Fruit fly (Drosophila melanogaster): ENCODE measurements around the gene Or85e.

Gene Or85e

DNA sequence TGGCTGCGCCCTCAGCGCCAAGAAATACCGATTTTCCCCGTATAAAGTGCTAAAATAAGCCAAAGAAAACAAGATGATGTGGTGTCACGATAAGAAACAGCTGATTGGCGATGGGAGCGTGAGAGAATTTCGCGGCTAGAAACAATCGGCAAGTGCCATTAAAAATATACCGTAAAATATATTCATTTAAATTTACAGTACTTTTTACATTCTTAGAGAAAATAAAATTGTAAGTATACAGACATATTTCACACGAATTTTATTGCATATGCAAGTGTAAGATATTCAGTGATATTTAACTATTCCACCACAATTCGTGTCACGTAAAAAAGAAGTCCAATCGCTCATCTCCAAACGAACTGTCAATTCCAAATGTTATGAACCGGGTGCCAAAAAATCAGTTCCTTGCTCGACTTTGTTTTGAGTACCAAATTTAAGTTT is 40.9 kb upstream of the Or85e start, which contains the start of the genes Unc50, CG11755 and CG8043 (continued):
- TF ChIP-seq odd (GFP tag; optimal IDR thresholded peaks at IDR 0.05) (peak; percentile 47), Hr51 (GFP tag; optimal IDR thresholded peaks at IDR 0.05) (peak in 1 of 2 experiments; percentile 64), eve (GFP tag; optimal IDR thresholded peaks at IDR 0.05) (no peak), CG9817 (tag; optimal IDR thresholded peaks at IDR 0.05) (peak; percentile 82), CG7786 (GFP tag; optimal IDR thresholded peaks at IDR 0.05) (peak; percentile 60), CG15073 (GFP tag; optimal IDR thresholded peaks at IDR 0.05) (no peak), CG17385 (GFP tag; optimal IDR thresholded peaks at IDR 0.05) (peak; percentile 71), hkb (optimal IDR thresholded peaks at IDR 0.05) (peak; percentile 86), hkb (GFP tag; IDR thresholded peaks at IDR 0.05) (peak; percentile 72), CG32772 (GFP tag; IDR thresholded peaks at IDR 0.05) (peak; percentile 64), CG15479 (GFP tag; optimal IDR thresholded peaks at IDR 0.05) (no peak), ATbp (GFP tag; optimal IDR thresholded peaks at IDR 0.05) (peak; percentile 32), CG12391 (tag; optimal IDR thresholded peaks at IDR 0.05) (peak; percentile 87), bigmax (GFP tag; optimal IDR thresholded peaks at IDR 0.05) (no peak), CG16863 (GFP tag; optimal IDR thresholded peaks at IDR 0.05) (peak; percentile 44), ssp (GFP tag; IDR thresholded peaks at IDR 0.05) (peak; percentile 70), fd3F (GFP tag; optimal IDR thresholded peaks at IDR 0.05) (peak; percentile 65), B-H1 (GFP tag; IDR thresholded peaks at IDR 0.05) (peak; percentile 44; the same call in 2 of the 3 replicates), tio (GFP tag; optimal IDR thresholded peaks at IDR 0.05) (no peak), Nf-YC (tag; optimal IDR thresholded peaks at IDR 0.05) (peak; percentile 71), Drgx (GFP tag; IDR thresholded peaks at IDR 0.05) (peak; percentile 35; the same call in 1 of the 2 replicates), CG17802 (tag; optimal IDR thresholded peaks at IDR 0.05) (no peak), CG2712 (tag; optimal IDR thresholded peaks at IDR 0.05) (peak; percentile 85), H15 (GFP tag; IDR thresholded peaks at IDR 0.05) (peak; percentile 69; the same call in 2 of the 3 replicates), CG15011 (GFP tag; optimal IDR thresholded peaks at IDR 0.05) (peak; percentile 53), slbo (GFP tag; IDR thresholded peaks at IDR 0.05) (peak; percentile 83), CG2129 (GFP tag; IDR thresholded peaks at IDR 0.05; ENCODE audit: partially characterized antibody) (peak; percentile 99), hbn (GFP tag; IDR thresholded peaks at IDR 0.05; ENCODE audit: partially characterized antibody) (peak; percentile 99), CHES-1-like (GFP tag; optimal IDR thresholded peaks at IDR 0.05) (peak; percentile 33), pan (optimal IDR thresholded peaks at IDR 0.05) (no peak), pan (GFP tag; optimal IDR thresholded peaks at IDR 0.05 in 1 of 2, IDR thresholded peaks at IDR 0.05 in 1 of 2) (peak in 1 of 2 experiments; percentile 56), row (GFP tag; IDR thresholded peaks at IDR 0.05) (peak; percentile 99), disco-r (GFP tag; optimal IDR thresholded peaks at IDR 0.05) (peak; percentile 53), CG1603 (tag; optimal IDR thresholded peaks at IDR 0.05) (peak; percentile 78), CG15601 (tag; optimal IDR thresholded peaks at IDR 0.05) (peak; percentile 74), CTCF (GFP tag; optimal IDR thresholded peaks at IDR 0.05) (no peak), Trl (optimal IDR thresholded peaks at IDR 0.05) (no peak), Trl (GFP tag; optimal IDR thresholded peaks at IDR 0.05) (peak; percentile 56), fu2 (GFP tag; optimal IDR thresholded peaks at IDR 0.05) (peak; percentile 44), tin (GFP tag; optimal IDR thresholded peaks at IDR 0.05) (peak; percentile 77), Dll (GFP tag; IDR thresholded peaks at IDR 0.05; ENCODE audit: partially characterized antibody) (peak; percentile 100), tll (GFP tag; optimal IDR thresholded peaks at IDR 0.05) (peak in 1 of 2 experiments; percentile 80), Pdp1 (GFP tag; optimal IDR thresholded peaks at IDR 0.05) (peak; percentile 78 to 86), CG8388 (GFP tag; optimal IDR thresholded peaks at IDR 0.05) (peak; percentile 86), croc (GFP tag; conservative IDR thresholded peaks at IDR 0.05) (peak; percentile 50; the same call in 2 of the 3 replicates), Atf3 (GFP tag; optimal IDR thresholded peaks at IDR 0.05) (peak; percentile 23), pros (GFP tag; optimal IDR thresholded peaks at IDR 0.05) (peak; percentile 42), Ptx1 (GFP tag; IDR thresholded peaks at IDR 0.05) (peak; percentile 75), Dref (GFP tag; IDR thresholded peaks at IDR 0.05) (peak; percentile 36; the same call in 1 of the 2 replicates), CG11504 (tag; optimal IDR thresholded peaks at IDR 0.05) (peak; percentile 80), fd102C (GFP tag; optimal IDR thresholded peaks at IDR 0.05) (peak; percentile 15)

All from whole organism, embryonic.